Worm (Caenorhabditis elegans): ENCODE results near the gene btb-2.
A peak's percentile ranks its signal among the peaks of the same experiment; 100 is the strongest.

btb-2 gene

DNA sequence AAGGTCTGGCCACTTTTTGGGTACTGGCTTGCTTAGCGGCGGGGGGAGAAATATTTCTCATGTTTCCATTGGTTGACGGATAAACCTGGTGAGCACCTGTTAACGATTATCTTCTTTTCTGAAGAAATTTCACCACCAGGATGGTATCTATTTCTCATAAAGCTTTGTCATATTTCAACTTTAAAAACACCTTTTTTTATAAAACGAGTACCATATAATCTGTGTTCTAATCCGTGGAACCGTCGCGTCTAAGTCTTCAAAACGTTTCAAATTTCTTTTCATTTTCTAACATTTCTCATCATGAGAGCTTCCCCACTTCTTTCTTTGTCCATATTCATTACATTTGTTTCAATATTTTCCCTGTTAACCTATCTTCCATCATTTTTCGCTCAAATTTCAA lies 24.2 kb downstream of the btb-2 start, which contains the start of gene col-75:
TSS of gene col-75 (plus strand) at position 301 of the 400 bp plus-strand sequence.
- TF ChIP-seq unc-39 (tag; optimal IDR thresholded peaks at IDR 0.05) (no peak), ZK546.5 (tag; optimal IDR thresholded peaks at IDR 0.05) (no peak), F13H6.1 (tag; optimal IDR thresholded peaks at IDR 0.05) (no peak), nhr-77 (tag; optimal IDR thresholded peaks at IDR 0.05) (no peak), ama-1 (optimal IDR thresholded peaks at IDR 0.05) (no peak), lin-39 (tag; optimal IDR thresholded peaks at IDR 0.05) (no peak), ceh-82 (tag; optimal IDR thresholded peaks at IDR 0.05) (no peak), blmp-1 (tag; optimal IDR thresholded peaks at IDR 0.05; ENCODE audit: insufficient read depth) (no peak), nhr-129 (tag; optimal IDR thresholded peaks at IDR 0.05) (no peak), unc-62 (GFP tag; optimal IDR thresholded peaks at IDR 0.05) (no peak), nhr-11 (tag; optimal IDR thresholded peaks at IDR 0.05) (no peak), egl-27 (tag; optimal IDR thresholded peaks at IDR 0.05) (no peak), nhr-6 (tag; optimal IDR thresholded peaks at IDR 0.05) (no peak)

DNA sequence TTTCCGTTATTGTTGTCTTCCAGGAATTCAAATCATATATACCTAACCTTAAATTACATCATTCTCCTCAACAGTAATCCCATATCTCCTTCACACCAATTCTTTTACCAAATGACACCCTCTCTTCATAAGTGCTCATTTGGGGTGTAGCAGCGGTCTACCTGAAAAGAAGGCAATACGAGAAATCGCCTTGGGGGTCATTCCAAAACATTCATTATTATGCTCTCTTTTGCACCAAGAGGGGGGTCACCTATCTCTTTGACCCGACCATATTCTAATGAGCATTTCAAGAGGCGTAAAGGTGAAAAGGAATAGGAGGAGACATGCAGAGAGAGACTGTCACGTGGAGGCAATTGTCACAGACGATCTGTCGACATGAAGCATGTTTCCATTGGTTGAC lies 35.1 kb downstream of the btb-2 start:
- TF ChIP-seq mbf-1 (tag; optimal IDR thresholded peaks at IDR 0.05) (no peak), ztf-11 (tag; optimal IDR thresholded peaks at IDR 0.05) (no peak), fos-1 (tag; optimal IDR thresholded peaks at IDR 0.05) (no peak), blmp-1 (tag; optimal IDR thresholded peaks at IDR 0.05; ENCODE audit: insufficient read depth) (no peak)

DNA sequence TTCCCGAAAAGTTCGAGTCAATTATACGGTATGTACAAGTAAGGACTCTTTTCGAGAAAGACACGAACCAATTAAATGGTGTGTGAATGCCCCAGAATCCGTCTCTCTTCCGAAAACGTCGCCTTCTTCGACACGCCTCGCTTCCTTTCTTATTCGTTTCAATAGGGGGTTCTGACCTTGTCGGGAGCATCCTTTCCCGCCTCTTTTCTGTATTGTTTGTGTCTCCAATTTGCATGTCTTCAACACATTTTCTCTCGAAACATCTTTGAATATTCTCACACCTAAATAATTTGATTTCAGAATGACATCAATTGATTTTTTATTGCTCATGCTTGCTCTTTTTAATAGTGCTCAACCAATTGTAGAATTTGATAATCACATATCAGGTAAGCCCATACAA lies 39.4 kb downstream of the btb-2 start, which contains the start of gene cutl-16:
TSS of gene cutl-16 (plus strand) at position 301 of the 400 bp plus-strand sequence.
- TF ChIP-seq ama-1 (optimal IDR thresholded peaks at IDR 0.05) (no peak), unc-62 (GFP tag; optimal IDR thresholded peaks at IDR 0.05) (no peak), fos-1 (tag; optimal IDR thresholded peaks at IDR 0.05) (no peak), ZK546.5 (tag; optimal IDR thresholded peaks at IDR 0.05) (no peak), sem-4 (tag; optimal IDR thresholded peaks at IDR 0.05) (no peak), unc-55 (GFP tag; optimal IDR thresholded peaks at IDR 0.05) (no peak)

DNA sequence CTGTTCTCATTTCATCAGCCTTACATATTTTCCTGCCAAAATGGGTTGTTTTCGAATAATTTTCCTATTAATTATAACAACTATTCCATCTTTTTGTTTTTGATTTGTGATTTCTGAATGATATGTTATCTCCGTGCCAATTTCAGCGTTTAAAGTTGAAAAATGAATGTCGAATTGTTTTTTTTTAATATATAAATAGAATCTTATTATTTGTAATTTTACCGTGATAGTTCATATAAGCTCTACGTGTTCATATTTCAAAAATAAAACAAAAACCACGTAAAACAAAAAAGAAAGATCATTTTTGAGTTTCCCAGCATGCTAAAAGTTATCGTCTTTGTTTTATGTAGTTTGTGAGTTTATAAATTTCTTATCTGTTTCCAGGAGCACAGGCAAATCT lies 42.0 kb downstream of the btb-2 start, which contains the start of gene K06A1.2:
TSS of gene K06A1.2 (plus strand) at position 301 of the 400 bp plus-strand sequence.
- TF ChIP-seq unc-39 (tag; optimal IDR thresholded peaks at IDR 0.05) = no peak
- TF ChIP-seq ztf-11 (tag; optimal IDR thresholded peaks at IDR 0.05) = no peak
- no peak for TF ChIP-seq sem-4 (tag; optimal IDR thresholded peaks at IDR 0.05)
- TF ChIP-seq nhr-77 (tag; optimal IDR thresholded peaks at IDR 0.05) = no peak
- no peak for TF ChIP-seq mdl-1 (tag; optimal IDR thresholded peaks at IDR 0.05)
- TF ChIP-seq peb-1 (tag; optimal IDR thresholded peaks at IDR 0.05) = no peak
- no peak for TF ChIP-seq fos-1 (tag; optimal IDR thresholded peaks at IDR 0.05)
- no peak for TF ChIP-seq nhr-12 (tag; optimal IDR thresholded peaks at IDR 0.05)
- no peak for TF ChIP-seq unc-62 (GFP tag; optimal IDR thresholded peaks at IDR 0.05)
- no peak for TF ChIP-seq skn-1 (tag; optimal IDR thresholded peaks at IDR 0.05)
- TF ChIP-seq zag-1 (tag; optimal IDR thresholded peaks at IDR 0.05) = no peak
- no peak for TF ChIP-seq nhr-237 (tag; optimal IDR thresholded peaks at IDR 0.05)
- no peak for TF ChIP-seq F13H6.1 (tag; optimal IDR thresholded peaks at IDR 0.05)
- no peak for TF ChIP-seq lin-39 (tag; optimal IDR thresholded peaks at IDR 0.05)
- no peak for TF ChIP-seq egl-27 (tag; optimal IDR thresholded peaks at IDR 0.05)
- TF ChIP-seq ztf-4 (tag; optimal IDR thresholded peaks at IDR 0.05) = no peak
- no peak for TF ChIP-seq lin-11 (tag; optimal IDR thresholded peaks at IDR 0.05)
- TF ChIP-seq ama-1 (optimal IDR thresholded peaks at IDR 0.05) = no peak
- no peak for TF ChIP-seq mab-5 (tag; optimal IDR thresholded peaks at IDR 0.05)
- TF ChIP-seq crh-2 (tag; optimal IDR thresholded peaks at IDR 0.05) = no peak

DNA sequence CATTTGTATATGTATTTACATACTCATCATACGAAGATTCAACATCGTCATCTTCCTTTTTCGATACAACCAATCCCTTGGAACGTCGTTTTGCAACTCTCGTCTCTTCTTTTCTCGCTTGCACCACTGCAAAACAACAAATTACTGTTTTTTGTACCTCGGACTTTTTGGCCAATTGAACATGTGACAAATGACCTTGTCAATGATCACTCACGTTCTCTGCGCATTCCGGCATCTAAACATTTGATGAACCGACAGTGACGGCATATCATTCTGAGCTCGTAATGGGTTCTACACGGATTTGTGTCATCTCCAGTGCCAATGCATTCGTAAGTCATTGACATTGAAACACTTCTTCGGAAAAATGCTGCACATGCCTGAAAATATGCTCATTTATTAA lies 46.4 kb downstream of the btb-2 start:
- TF ChIP-seq ceh-16 (tag; optimal IDR thresholded peaks at IDR 0.05) = no peak
- no peak for TF ChIP-seq peb-1 (tag; optimal IDR thresholded peaks at IDR 0.05)
- TF ChIP-seq ZK546.5 (tag; optimal IDR thresholded peaks at IDR 0.05) = no peak
- TF ChIP-seq nhr-25 (tag; optimal IDR thresholded peaks at IDR 0.05) = peak; percentile 40
- TF ChIP-seq mab-5 (tag; optimal IDR thresholded peaks at IDR 0.05) = no peak
- TF ChIP-seq nhr-129 (tag; optimal IDR thresholded peaks at IDR 0.05) = peak; percentile 37
- TF ChIP-seq nhr-10 (tag; optimal IDR thresholded peaks at IDR 0.05) = no peak
- TF ChIP-seq ztf-1 (GFP tag; conservative IDR thresholded peaks at IDR 0.05) = no peak
- no peak for TF ChIP-seq skn-1 (tag; optimal IDR thresholded peaks at IDR 0.05)
- TF ChIP-seq sma-3 (GFP tag; optimal IDR thresholded peaks at IDR 0.05) = peak; percentile 32
- peak; percentile 33 for TF ChIP-seq sma-9 (GFP tag; optimal IDR thresholded peaks at IDR 0.05)
- TF ChIP-seq sma-9 (tag; optimal IDR thresholded peaks at IDR 0.05) = no peak
- TF ChIP-seq unc-62 (GFP tag; optimal IDR thresholded peaks at IDR 0.05) = no peak
- no peak for TF ChIP-seq lin-11 (tag; optimal IDR thresholded peaks at IDR 0.05)

Measured in whole organism, L2 larva.